Worm (Caenorhabditis elegans): Measurements from ENCODE around the gene set-1.

ce11 chrIII:6411914-6412313 lies 40.3 kb downstream of the set-1 start, which contains the start of gene C05D11.5:
- TF ChIP-seq lir-3 (tag; optimal IDR thresholded peaks at IDR 0.05) (no peak), lsy-2 (tag; optimal IDR thresholded peaks at IDR 0.05) (no peak), ceh-28 (tag; optimal IDR thresholded peaks at IDR 0.05) (no peak), pha-4 (GFP tag; IDR thresholded peaks at IDR 0.05) (no peak), pha-4 (tag; optimal IDR thresholded peaks at IDR 0.05) (no peak), snpc-4 (tag; optimal IDR thresholded peaks at IDR 0.05) (no peak), ama-1 (optimal IDR thresholded peaks at IDR 0.05) (no peak), pqm-1 (tag; optimal IDR thresholded peaks at IDR 0.05) (no peak), mes-2 (tag; optimal IDR thresholded peaks at IDR 0.05; ENCODE audit: poor library complexity, severe bottlenecking) (no peak), mep-1 (tag; optimal IDR thresholded peaks at IDR 0.05) (no peak), ZK546.5 (tag; optimal IDR thresholded peaks at IDR 0.05) (no peak), spr-1 (tag; optimal IDR thresholded peaks at IDR 0.05) (no peak)

Data from whole organism, L4 larva.